Fruit fly (Drosophila melanogaster) whole organism, embryonic: ENCODE data around the gene ham.
A peak's percentile ranks its signal among the peaks of the same experiment; 100 is the strongest.

ENCODE experiments used
- CG10543 ChIP-seq: fragments of 200-800 bp; sonication (Bioruptor generic); optimal IDR thresholded peaks from 3 replicates; lab custom pipeline; 2017; ENCODE audit warnings: missing biosample characterization, mild to moderate bottlenecking, missing genetic modification characterization, moderate library complexity
- CG11695 ChIP-seq: fragments of 200-800 bp; sonication (Bioruptor generic); IDR thresholded peaks from 3 replicates; pipeline ENCODE4 v1.3.6; 2022; ENCODE audit warnings: missing biosample characterization, missing genetic modification characterization
- CG12769 ChIP-seq: fragments of 200-800 bp; sonication (Bioruptor generic); optimal IDR thresholded peaks from 2 replicates; lab custom pipeline; 2019; ENCODE audit warnings: missing biosample characterization, mild to moderate bottlenecking, missing genetic modification characterization, moderate library complexity
- CG13894 ChIP-seq: fragments of 200-800 bp; sonication (Bioruptor generic); optimal IDR thresholded peaks from 3 replicates; lab custom pipeline; 2018; ENCODE audit warnings: missing biosample characterization, mild to moderate bottlenecking, missing genetic modification characterization, moderate library complexity
- CG14441 ChIP-seq: fragments of 200-800 bp; sonication (Bioruptor generic); IDR thresholded peaks from 2 replicates; pipeline ENCODE4 v1.3.6; 2022; ENCODE audit warnings: missing biosample characterization, missing genetic modification characterization
- CG15479 ChIP-seq: fragments of 200-800 bp; sonication (Bioruptor generic); optimal IDR thresholded peaks from 3 replicates; lab custom pipeline; 2019; ENCODE audit warnings: missing biosample characterization, mild to moderate bottlenecking, missing genetic modification characterization, moderate library complexity
- CG17829 ChIP-seq: fragments of 200-800 bp; optimal IDR thresholded peaks from 2 replicates; lab custom pipeline; 2019; ENCODE audit warnings: missing biosample characterization, mild to moderate bottlenecking, missing genetic modification characterization, moderate library complexity
- CG18619 ChIP-seq: fragments of 200-800 bp; sonication (Bioruptor generic); optimal IDR thresholded peaks from 3 replicates; lab custom pipeline; 2017; ENCODE audit warnings: missing biosample characterization, mild to moderate bottlenecking, missing genetic modification characterization
- CG2199 ChIP-seq: fragments of 200-800 bp; sonication (Bioruptor generic); IDR thresholded peaks from 3 replicates; pipeline ENCODE4 v1.3.6; 2022; ENCODE audit warnings: missing biosample characterization, missing genetic modification characterization
- CG32767 ChIP-seq: fragments of 200-800 bp; sonication (Bioruptor generic); IDR thresholded peaks from 2 replicates; pipeline ENCODE4 v1.3.6; 2022; ENCODE audit warnings: missing biosample characterization, missing genetic modification characterization
- CG4707 ChIP-seq: fragments of 200-800 bp; sonication (Bioruptor generic); optimal IDR thresholded peaks from 2 replicates; lab custom pipeline; 2018; ENCODE audit warnings: missing biosample characterization, mild to moderate bottlenecking, missing genetic modification characterization, moderate library complexity
- CG5953 ChIP-seq: fragments of 200-800 bp; sonication (Bioruptor generic); IDR thresholded peaks from 2 replicates; pipeline ENCODE4 v1.3.6; 2022; ENCODE audit warnings: missing biosample characterization, missing genetic modification characterization
- CG9727 ChIP-seq: fragments of 200-800 bp; sonication (Bioruptor generic); optimal IDR thresholded peaks from 3 replicates; lab custom pipeline; 2017; ENCODE audit warnings: missing biosample characterization, mild to moderate bottlenecking, missing genetic modification characterization
- CrebB ChIP-seq: fragments of 200-800 bp; sonication (Bioruptor generic); optimal IDR thresholded peaks from 3 replicates; lab custom pipeline; 2018; ENCODE audit warnings: missing biosample characterization, mild to moderate bottlenecking, missing genetic modification characterization
- D19B ChIP-seq: fragments of 200-800 bp; sonication (Bioruptor generic); optimal IDR thresholded peaks from 2 replicates; lab custom pipeline; 2017; ENCODE audit warnings: missing biosample characterization, mild to moderate bottlenecking, missing genetic modification characterization
- Deaf1 ChIP-seq: fragments of 200-800 bp; optimal IDR thresholded peaks from 3 replicates; lab custom pipeline; 2019; ENCODE audit warnings: missing biosample characterization, mild to moderate bottlenecking, missing genetic modification characterization, moderate library complexity
- Dp ChIP-seq: fragments of 200-800 bp; sonication (Bioruptor generic); optimal IDR thresholded peaks from 2 replicates; lab custom pipeline; 2018; ENCODE audit warnings: missing biosample characterization, mild to moderate bottlenecking, missing genetic modification characterization, moderate library complexity
- Drgx ChIP-seq: fragments of 200-800 bp; sonication (Bioruptor generic); IDR thresholded peaks from 2 replicates; pipeline ENCODE4 v1.3.6; 2022; ENCODE audit warnings: missing biosample characterization, missing genetic modification characterization
- Elba2 ChIP-seq: fragments of 200-800 bp; sonication (Bioruptor generic); optimal IDR thresholded peaks from 3 replicates; lab custom pipeline; 2016; ENCODE audit warnings: missing biosample characterization, missing genetic modification characterization
- GATAe ChIP-seq: fragments of 200-800 bp; sonication (Bioruptor generic); conservative IDR thresholded peaks from 2 replicates; pipeline ENCODE4 v1.3.6; 2022; ENCODE audit warnings: missing biosample characterization, missing genetic modification characterization
- Jarid2 ChIP-seq: fragments of 200-800 bp; sonication (Bioruptor generic); optimal IDR thresholded peaks from 3 replicates; lab custom pipeline; 2017; ENCODE audit warnings: mild to moderate bottlenecking, missing biosample characterization, missing genetic modification reagents, missing genetic modification characterization
- Kr ChIP-seq: fragments of 200-800 bp; sonication (Bioruptor generic); optimal IDR thresholded peaks from 2 replicates; lab custom pipeline; 2017; ENCODE audit warnings: missing biosample characterization, mild to moderate bottlenecking, missing genetic modification characterization
- Neu2 ChIP-seq: fragments of 200-800 bp; sonication (Bioruptor generic); optimal IDR thresholded peaks from 3 replicates; lab custom pipeline; 2016; ENCODE audit warnings: missing biosample characterization, missing genetic modification characterization, borderline replicate concordance
- Nf-YA ChIP-seq: fragments of 200-800 bp; sonication (Bioruptor generic); IDR thresholded peaks from 2 replicates; pipeline ENCODE4 v1.3.6; 2022; ENCODE audit warnings: missing biosample characterization, missing genetic modification characterization
- Nf-YB ChIP-seq: fragments of 200-800 bp; sonication (Bioruptor generic); optimal IDR thresholded peaks from 3 replicates; lab custom pipeline; 2019; ENCODE audit warnings: missing biosample characterization, mild to moderate bottlenecking, missing genetic modification characterization, moderate library complexity
- Nf-YC ChIP-seq: fragments of 200-800 bp; optimal IDR thresholded peaks from 3 replicates; lab custom pipeline; 2019; ENCODE audit warnings: missing biosample characterization, mild to moderate bottlenecking, missing genetic modification characterization, moderate library complexity
- Pdp1 ChIP-seq, 2 experiments: fragments of 200-800 bp; sonication (Bioruptor generic); optimal IDR thresholded peaks; 3 replicates each; lab custom pipeline; 2016; ENCODE audit warnings: missing biosample characterization in 2 of 2, missing genetic modification characterization in 2 of 2, mild to moderate bottlenecking in 1 of 2, moderate library complexity in 1 of 2
- Ravus ChIP-seq: fragments of 200-800 bp; sonication (Bioruptor generic); IDR thresholded peaks from 2 replicates; pipeline ENCODE4 v1.3.6; 2022; ENCODE audit warnings: missing biosample characterization, missing genetic modification characterization
- Side ChIP-seq: fragments of 200-800 bp; sonication (Bioruptor generic); optimal IDR thresholded peaks from 2 replicates; lab custom pipeline; 2016; ENCODE audit warnings: missing biosample characterization, missing genetic modification characterization
- Stat92E ChIP-seq, 3 experiments: fragments of >200 bp in 2 of 3; fragments of 200-800 bp in 1 of 3; sonication (Bioruptor generic) in 1 of 3; optimal IDR thresholded peaks; 2 replicates each; lab custom pipeline; 2017 to 2019; ENCODE audit warnings: missing biosample characterization in 3 of 3, missing genetic modification characterization in 3 of 3, mild to moderate bottlenecking in 1 of 3, moderate library complexity in 1 of 3
- Taf1 ChIP-seq: fragments of 200-800 bp; sonication (Bioruptor generic); IDR thresholded peaks from 2 replicates; pipeline ENCODE4 v1.3.6; 2022; ENCODE audit warnings: missing biosample characterization, missing genetic modification characterization
- Xbp1 ChIP-seq: fragments of 200-800 bp; sonication (Bioruptor generic); optimal IDR thresholded peaks from 3 replicates; lab custom pipeline; 2016; ENCODE audit warnings: missing biosample characterization, mild to moderate bottlenecking, missing genetic modification characterization
- ase ChIP-seq: fragments of 200-800 bp; sonication (Bioruptor generic); IDR thresholded peaks from 3 replicates; pipeline ENCODE4 v1.3.6; 2022; ENCODE audit warnings: missing biosample characterization, missing genetic modification characterization
- cato ChIP-seq: fragments of 200-800 bp; sonication (Bioruptor generic); optimal IDR thresholded peaks from 2 replicates; lab custom pipeline; 2016; ENCODE audit warnings: missing biosample characterization, missing genetic modification characterization, borderline replicate concordance
- cg ChIP-seq: fragments of 200-800 bp; sonication (Bioruptor generic); optimal IDR thresholded peaks from 3 replicates; lab custom pipeline; 2019; ENCODE audit warnings: missing biosample characterization, mild to moderate bottlenecking, missing genetic modification characterization, moderate library complexity
- disco-r ChIP-seq: fragments of 200-800 bp; sonication (Bioruptor generic); optimal IDR thresholded peaks from 2 replicates; lab custom pipeline; 2016; ENCODE audit warnings: missing biosample characterization, missing genetic modification characterization
- dpn ChIP-seq, 2 experiments: fragments of 200-800 bp; sonication (Bioruptor generic); optimal IDR thresholded peaks; 3 replicates each; lab custom pipeline; 2016; ENCODE audit warnings: missing biosample characterization in 2 of 2, missing genetic modification characterization in 2 of 2
- ftz-f1 ChIP-seq: fragments of 200-800 bp; sonication (Bioruptor generic); optimal IDR thresholded peaks from 2 replicates; lab custom pipeline; 2016; ENCODE audit warnings: missing biosample characterization, missing genetic modification characterization
- gt ChIP-seq: fragments of 200-800 bp; sonication (Bioruptor generic); IDR thresholded peaks from 2 replicates; pipeline ENCODE4 v1.3.6; 2022; ENCODE audit warnings: missing biosample characterization, missing genetic modification characterization
- insv ChIP-seq, 2 experiments: fragments of 200-800 bp; sonication (Bioruptor generic); optimal IDR thresholded peaks; 3 replicates each; lab custom pipeline; 2016 to 2018; ENCODE audit warnings: missing biosample characterization in 2 of 2, missing genetic modification characterization in 2 of 2
- jing ChIP-seq: fragments of 200-800 bp; sonication (Bioruptor generic); optimal IDR thresholded peaks from 2 replicates; lab custom pipeline; 2018; ENCODE audit warnings: missing biosample characterization, mild to moderate bottlenecking, missing genetic modification characterization
- kni ChIP-seq: fragments of 200-800 bp; sonication (Bioruptor generic); optimal IDR thresholded peaks from 3 replicates; lab custom pipeline; 2017; ENCODE audit warnings: mild to moderate bottlenecking, missing biosample characterization, missing genetic modification reagents, missing genetic modification characterization
- lov ChIP-seq, 2 experiments: fragments of 200-800 bp in 1 of 2; fragments of >200 bp in 1 of 2; sonication (Bioruptor generic) in 1 of 2; IDR thresholded peaks in 1 of 2; optimal IDR thresholded peaks in 1 of 2; 2 replicates in 1 of 2; 3 replicates in 1 of 2; pipeline versions ENCODE4 v1.3.6 to Lab custom; 2017 to 2022; ENCODE audit warnings: missing biosample characterization in 1 of 2, missing genetic modification characterization in 1 of 2
- scrt ChIP-seq: fragments of 200-800 bp; sonication (Bioruptor generic); optimal IDR thresholded peaks from 2 replicates; lab custom pipeline; 2018; ENCODE audit warnings: missing biosample characterization, mild to moderate bottlenecking, missing genetic modification characterization, moderate library complexity
- sna ChIP-seq: fragments of 200-800 bp; sonication (Bioruptor generic); IDR thresholded peaks from 2 replicates; pipeline ENCODE4 v1.3.6; 2022; ENCODE audit warnings: missing biosample characterization, missing genetic modification characterization; ENCODE audit not compliant: partially characterized antibody
- tgo ChIP-seq: fragments of 200-800 bp; sonication (Bioruptor generic); IDR thresholded peaks from 3 replicates; pipeline ENCODE4 v1.3.6; 2022; ENCODE audit warnings: missing biosample characterization, missing genetic modification characterization
- twi ChIP-seq: fragments of 200-800 bp; optimal IDR thresholded peaks from 2 replicates; lab custom pipeline; 2019; ENCODE audit warnings: missing biosample characterization, mild to moderate bottlenecking, missing genetic modification characterization, moderate library complexity
- wdn ChIP-seq: fragments of 200-800 bp; sonication (Bioruptor generic); IDR thresholded peaks from 2 replicates; pipeline ENCODE4 v1.3.6; 2022; ENCODE audit warnings: missing biosample characterization, missing genetic modification characterization
- zen ChIP-seq: fragments of 200-800 bp; sonication (Bioruptor generic); optimal IDR thresholded peaks from 3 replicates; lab custom pipeline; 2018; ENCODE audit warnings: missing biosample characterization, mild to moderate bottlenecking, missing genetic modification characterization, moderate library complexity

Gene ham

DNA sequence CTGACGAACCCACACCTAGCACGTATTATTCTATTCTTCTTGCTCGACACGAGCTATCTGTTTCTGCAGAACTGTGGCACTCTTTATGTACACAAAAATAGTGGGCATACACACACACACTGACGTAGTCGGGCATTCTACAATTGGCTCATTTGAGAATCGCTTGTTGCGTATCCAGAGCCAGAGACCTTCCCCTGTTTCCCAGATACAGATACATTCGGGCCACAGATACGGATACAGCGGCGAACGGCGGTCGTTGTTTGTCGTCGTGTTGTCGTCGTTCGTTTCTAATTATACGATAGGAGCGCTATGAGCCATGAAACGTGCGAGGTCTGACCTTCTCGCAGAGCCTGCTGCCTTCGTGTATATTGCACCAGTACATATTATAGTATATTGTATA lies 55.5 kb downstream of the ham start:
- TF ChIP-seq Jarid2 (GFP tag; lab: Kevin White, UChicago) (peak; percentile 42), ftz-f1 (GFP tag; lab: Kevin White, UChicago) (peak; percentile 31), Nf-YB (GFP tag; lab: Kevin White, UChicago) (peak; percentile 97), cg (GFP tag; lab: Kevin White, UChicago) (peak; percentile 79), Taf1 (no peak), CG12769 (peak; percentile 86), Elba2 (no peak), CG15479 (GFP tag; lab: Kevin White, UChicago) (peak; percentile 72), Pdp1 (GFP tag; optimal IDR thresholded peaks at IDR 0.05; lab: Kevin White, UChicago) (peak in 1 of 2 experiments; percentile 33), zen (peak; percentile 27), twi (tag; lab: Kevin White, UChicago) (peak; percentile 5), jing (GFP tag; lab: Kevin White, UChicago) (peak; percentile 45), sna (GFP tag; lab: Robert Waterston, UW) (no peak), Stat92E (GFP tag; optimal IDR thresholded peaks at IDR 0.05; lab: Kevin White, UChicago) (peak in 1 of 3 experiments; percentile 54), CG13894 (tag; lab: Kevin White, UChicago) (peak; percentile 49), Nf-YC (peak; percentile 94), gt (GFP tag; lab: Robert Waterston, UW) (no peak), Nf-YA (GFP tag; lab: Robert Waterston, UW) (peak; percentile 32; the same call in 1 of the 2 replicates), CG2199 (GFP tag; lab: Robert Waterston, UW) (peak; percentile 94), Neu2 (GFP tag; lab: Kevin White, UChicago) (no peak), CG14441 (GFP tag; lab: Robert Waterston, UW) (no peak), CG10543 (GFP tag; lab: Kevin White, UChicago) (peak; percentile 19), kni (GFP tag; lab: Kevin White, UChicago) (peak; percentile 23), CrebB (tag; lab: Kevin White, UChicago) (no peak), disco-r (no peak), scrt (GFP tag; lab: Kevin White, UChicago) (peak; percentile 66), CG32767 (peak; percentile 22; the same call in 1 of the 2 replicates), Deaf1 (tag; lab: Kevin White, UChicago) (peak; percentile 97), insv (GFP tag; optimal IDR thresholded peaks at IDR 0.05; lab: Kevin White, UChicago) (peak in 1 of 2 experiments; percentile 20), CG17829 (tag; lab: Kevin White, UChicago) (peak; percentile 46)

DNA sequence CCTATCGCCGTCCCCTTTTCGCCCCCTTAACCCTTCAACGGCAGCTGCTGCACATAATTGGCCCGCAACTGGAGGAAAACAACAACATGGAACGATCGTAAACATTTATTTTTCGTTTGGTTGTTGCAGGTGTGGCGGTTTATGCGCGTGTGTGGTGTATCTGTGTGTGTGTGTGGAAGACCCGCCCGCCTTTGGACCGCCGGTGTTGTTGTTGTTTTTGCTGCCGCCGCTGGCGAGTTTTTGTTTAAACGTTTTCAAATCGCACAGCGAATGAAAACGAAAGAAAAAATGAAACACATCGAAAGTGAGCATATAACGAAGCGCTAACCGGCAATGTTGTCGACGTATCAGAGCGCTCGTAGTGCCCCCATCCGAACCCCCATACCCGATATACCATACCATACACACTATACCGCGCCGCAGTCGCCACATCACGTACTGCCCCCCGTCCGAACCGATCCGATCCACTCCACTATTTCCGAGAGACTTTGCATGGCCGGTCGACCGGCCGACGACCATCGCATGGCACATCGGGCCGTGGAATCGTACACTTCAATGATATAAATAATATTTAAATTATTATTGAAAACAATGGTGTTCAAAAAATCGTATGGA lies 57.0 kb downstream of the ham start:
- TF ChIP-seq Drgx (0 out of 2 replicates have a peak, but pooled peaks have one; percentile 15), wdn (GFP tag; lab: Robert Waterston, UW) (no peak), D19B (no peak), GATAe (no peak), dpn (GFP tag; optimal IDR thresholded peaks at IDR 0.05; lab: Kevin White, UChicago) (no peak), Ravus (no peak), Kr (peak; percentile 59), CG9727 (GFP tag; lab: Kevin White, UChicago) (no peak), CG4707 (no peak), Dp (GFP tag; lab: Kevin White, UChicago) (no peak), cato (no peak), CG18619 (GFP tag; lab: Kevin White, UChicago) (no peak), ase (no peak), CG11695 (no peak), tgo (GFP tag; lab: Robert Waterston, UW) (no peak), lov (optimal IDR thresholded peaks at IDR 0.05; lab: Kevin White, UChicago) (no peak), lov (GFP tag; IDR thresholded peaks at IDR 0.05; lab: Robert Waterston, UW) (no peak), Side (no peak), CG5953 (no peak), kni (GFP tag; lab: Kevin White, UChicago) (peak; percentile 42), Xbp1 (no peak)
